Fruit fly (Drosophila melanogaster): Measurements from ENCODE around the gene Xrp1.

DNA sequence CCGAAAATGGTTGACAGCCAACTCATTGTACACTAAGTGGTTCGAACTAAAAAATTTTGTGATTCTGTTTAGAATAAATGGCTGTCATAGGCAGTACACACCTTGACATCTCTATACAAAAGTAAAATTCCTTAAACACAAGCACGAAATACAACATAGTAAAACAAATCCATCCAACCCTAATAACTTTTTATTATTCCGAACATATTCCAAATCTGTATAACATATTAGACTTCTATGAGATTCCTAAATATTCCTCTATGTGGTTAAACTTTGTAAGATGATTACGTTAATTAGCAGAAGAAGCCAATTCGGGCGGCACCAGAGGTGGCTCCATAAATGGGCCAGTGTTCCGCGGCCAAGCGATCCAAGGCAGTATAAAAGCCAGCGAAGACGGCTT is 12.6 kb upstream of the Xrp1 start, which contains the start of gene CG14294:
- TF ChIP-seq topi (GFP tag; optimal IDR thresholded peaks at IDR 0.05) (no peak), Sox102F (GFP tag; optimal IDR thresholded peaks at IDR 0.05) (no peak)

Measured in whole organism, prepupa.